Worm (Caenorhabditis elegans): ENCODE results near the gene clec-55.

- TF ChIP-seq nhr-28 (tag; optimal IDR thresholded peaks at IDR 0.05) (no peak), nhr-237 (tag; optimal IDR thresholded peaks at IDR 0.05) (no peak), snpc-4 (tag; optimal IDR thresholded peaks at IDR 0.05) (no peak), lin-32 (GFP tag; optimal IDR thresholded peaks at IDR 0.05) (no peak), unc-62 (GFP tag; optimal IDR thresholded peaks at IDR 0.05) (no peak), nhr-76 (tag; optimal IDR thresholded peaks at IDR 0.05) (no peak), unc-39 (tag; optimal IDR thresholded peaks at IDR 0.05) (no peak), lsy-2 (tag; optimal IDR thresholded peaks at IDR 0.05) (no peak), blmp-1 (tag; optimal IDR thresholded peaks at IDR 0.05) (no peak), pha-4 (tag; optimal IDR thresholded peaks at IDR 0.05) (no peak)
Measured at ce11 chrV:14503065-14503464, 24.0 kb downstream of the clec-55 start.
